Fruit fly (Drosophila melanogaster): ENCODE measurements around the gene Tnks.

Gene Tnks

DNA sequence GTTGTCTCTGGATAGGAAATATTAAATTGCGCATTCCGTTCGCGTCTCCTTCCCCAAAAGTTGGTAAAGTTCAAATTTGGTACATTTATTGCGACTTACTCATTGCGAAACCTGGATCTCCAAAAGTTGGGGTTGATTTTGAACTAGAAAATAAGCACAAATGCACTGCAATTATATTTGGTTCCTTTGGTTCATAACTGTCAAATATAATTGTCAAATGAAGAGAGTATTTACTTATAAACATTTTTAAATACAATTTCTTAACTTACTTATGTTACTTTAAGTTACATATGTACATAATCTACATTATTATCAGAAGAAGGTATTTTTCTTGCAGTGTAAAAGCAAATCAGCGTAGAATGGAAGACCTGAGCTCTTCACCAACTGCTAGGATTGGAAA, 30.5 kb downstream of the Tnks start:
- TF ChIP-seq usp (GFP tag; optimal IDR thresholded peaks at IDR 0.05) (no peak), CG8478 (optimal IDR thresholded peaks at IDR 0.05) (no peak), pan (optimal IDR thresholded peaks at IDR 0.05) (no peak), psq (optimal IDR thresholded peaks at IDR 0.05) (no peak), EcR (GFP tag; optimal IDR thresholded peaks at IDR 0.05) (no peak), Dll (optimal IDR thresholded peaks at IDR 0.05) (no peak)

- TF ChIP-seq EcR (GFP tag; optimal IDR thresholded peaks at IDR 0.05) (no peak), pan (optimal IDR thresholded peaks at IDR 0.05) (no peak), usp (GFP tag; optimal IDR thresholded peaks at IDR 0.05) (no peak), psq (optimal IDR thresholded peaks at IDR 0.05) (no peak), Dll (optimal IDR thresholded peaks at IDR 0.05) (no peak), CG8478 (optimal IDR thresholded peaks at IDR 0.05) (no peak)
Observed at dm6 chr3R:25628657-25629056, 32.4 kb downstream of the Tnks start.

DNA sequence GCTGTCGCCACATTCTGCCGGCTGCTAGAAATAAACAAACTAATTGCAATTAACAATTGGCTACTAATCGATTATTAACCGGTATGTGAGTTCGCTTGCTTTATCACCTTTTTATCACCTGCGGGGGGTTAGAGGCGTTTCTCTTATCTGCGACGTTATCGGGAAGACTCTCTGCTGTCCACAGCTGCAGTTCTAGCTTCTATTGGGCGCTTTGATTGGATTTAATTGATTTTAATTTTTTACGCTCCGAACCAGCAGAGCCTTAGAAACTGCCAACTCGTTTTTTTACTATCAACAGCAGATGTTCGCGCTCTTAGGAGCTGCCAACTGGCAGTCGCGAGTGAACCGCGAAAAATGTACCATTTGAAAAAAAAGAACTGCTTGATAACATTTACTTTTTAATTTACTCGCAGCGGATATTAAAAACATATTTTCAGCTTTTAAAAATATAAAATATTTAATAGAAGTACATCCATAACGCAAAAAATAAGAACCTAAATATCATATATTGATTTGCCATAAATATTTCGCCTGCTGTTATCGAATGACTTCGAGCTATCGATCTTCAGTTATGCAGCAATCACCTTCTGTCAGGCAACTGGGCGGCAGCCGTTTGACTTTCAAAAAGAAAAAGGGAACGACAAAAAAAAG, 34.3 kb downstream of the Tnks start, which contains the start of gene Ssadh:
Ssadh (minus strand) TSS at position 300 of the 651 bp plus-strand sequence.
- TF ChIP-seq Dll (optimal IDR thresholded peaks at IDR 0.05): no peak
- TF ChIP-seq usp (GFP tag; optimal IDR thresholded peaks at IDR 0.05): no peak
- no peak for TF ChIP-seq CG8478 (optimal IDR thresholded peaks at IDR 0.05)
- TF ChIP-seq pan (optimal IDR thresholded peaks at IDR 0.05): no peak
- TF ChIP-seq EcR (GFP tag; optimal IDR thresholded peaks at IDR 0.05): no peak
- TF ChIP-seq psq (optimal IDR thresholded peaks at IDR 0.05): no peak

DNA sequence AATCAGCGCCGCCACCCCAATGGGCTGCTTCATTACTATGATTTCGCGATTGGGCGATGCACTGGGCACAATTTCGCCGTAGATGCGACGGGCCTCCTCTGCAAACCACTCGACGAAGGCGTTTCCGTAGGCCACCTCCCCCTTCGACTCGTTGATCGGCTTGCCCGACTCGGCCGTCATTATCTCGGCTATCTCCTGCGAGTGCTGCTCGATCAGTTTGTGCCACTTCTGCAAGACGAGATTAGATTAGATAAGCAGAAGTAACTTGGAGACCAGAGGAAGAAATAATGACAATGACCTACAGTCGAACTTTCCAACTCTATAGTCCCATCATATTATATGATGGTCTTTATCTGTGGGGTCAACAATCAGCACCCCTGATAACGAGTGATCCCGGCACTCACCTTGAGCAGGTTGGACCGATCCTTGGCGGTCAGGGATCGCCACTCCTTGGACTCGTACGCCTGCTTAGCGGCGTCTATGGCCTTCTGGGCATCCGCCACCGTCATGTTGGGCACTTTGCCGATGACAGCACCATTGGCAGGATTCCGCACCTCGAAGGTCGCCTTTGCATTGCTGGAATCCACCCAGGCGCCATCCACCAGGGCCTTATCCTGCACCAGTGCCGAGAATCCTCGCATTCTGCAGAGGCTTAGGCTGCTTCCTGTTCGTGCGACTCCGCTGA, 35.0 kb downstream of the Tnks start:
- TF ChIP-seq psq (optimal IDR thresholded peaks at IDR 0.05) (no peak), pan (optimal IDR thresholded peaks at IDR 0.05) (no peak), EcR (GFP tag; optimal IDR thresholded peaks at IDR 0.05) (no peak), CG8478 (optimal IDR thresholded peaks at IDR 0.05) (no peak), Dll (optimal IDR thresholded peaks at IDR 0.05) (no peak), usp (GFP tag; optimal IDR thresholded peaks at IDR 0.05) (no peak)

DNA sequence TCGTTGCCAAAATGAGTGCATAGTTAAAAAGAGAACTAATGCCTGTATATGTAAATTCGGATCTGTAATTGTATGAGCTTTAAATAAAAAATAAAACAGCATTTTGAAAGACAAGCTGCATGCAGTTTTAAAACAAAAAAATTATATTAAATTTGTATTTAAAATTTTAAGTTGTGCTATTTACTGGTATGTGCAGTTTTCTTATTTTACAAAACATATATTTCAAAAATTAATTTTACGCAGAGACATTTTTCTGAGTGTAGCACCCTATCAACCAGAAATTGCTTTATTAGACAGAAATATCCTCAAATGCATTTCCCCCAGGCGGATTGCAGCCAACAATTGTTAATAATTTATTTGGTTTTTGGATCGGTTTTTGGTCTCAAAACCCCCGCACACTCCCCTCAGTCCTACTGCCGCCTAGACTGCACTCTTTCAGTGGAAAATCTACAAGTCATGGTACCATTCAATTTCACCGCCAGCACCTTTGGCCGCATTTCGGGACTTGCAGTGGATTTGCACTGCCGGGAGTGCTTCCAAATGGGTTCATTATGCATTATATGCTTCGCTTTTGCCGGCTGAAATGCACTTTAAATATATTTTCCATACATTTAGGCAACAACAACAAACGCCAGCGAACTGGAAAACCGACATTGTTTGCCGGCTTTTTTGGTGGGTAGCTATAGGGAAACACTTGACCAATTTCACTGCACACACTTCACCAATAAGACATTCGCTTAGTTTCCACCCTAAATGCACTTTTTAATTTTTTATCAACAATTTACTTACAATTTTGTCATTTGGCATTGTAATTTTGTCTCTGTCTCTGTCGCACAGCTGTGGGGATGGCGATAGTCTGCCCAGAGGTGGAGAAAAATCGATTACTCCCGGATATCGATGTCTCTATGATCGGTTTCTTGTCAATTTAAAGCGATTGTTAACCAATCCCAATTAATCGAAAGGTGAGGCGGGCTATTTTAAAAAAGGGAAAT, 37.0 kb downstream of the Tnks start, which contains the start of gene Npl4:
Npl4 (minus strand) TSS at position 863 of the 992 bp plus-strand sequence.
- TF ChIP-seq usp (GFP tag; optimal IDR thresholded peaks at IDR 0.05) (no peak), pan (optimal IDR thresholded peaks at IDR 0.05) (no peak), psq (optimal IDR thresholded peaks at IDR 0.05) (no peak)

dm6 chr3R:25618114-25618513, 43.0 kb downstream of the Tnks start, which contains the start of gene CG5071:
Gene CG5071 (plus strand): TSS chr3R:25618414.
- TF ChIP-seq usp (GFP tag; optimal IDR thresholded peaks at IDR 0.05): no peak
- TF ChIP-seq EcR (GFP tag; optimal IDR thresholded peaks at IDR 0.05): no peak
- no peak for TF ChIP-seq CG8478 (optimal IDR thresholded peaks at IDR 0.05)
- TF ChIP-seq psq (optimal IDR thresholded peaks at IDR 0.05): no peak
- TF ChIP-seq pan (optimal IDR thresholded peaks at IDR 0.05): no peak

DNA sequence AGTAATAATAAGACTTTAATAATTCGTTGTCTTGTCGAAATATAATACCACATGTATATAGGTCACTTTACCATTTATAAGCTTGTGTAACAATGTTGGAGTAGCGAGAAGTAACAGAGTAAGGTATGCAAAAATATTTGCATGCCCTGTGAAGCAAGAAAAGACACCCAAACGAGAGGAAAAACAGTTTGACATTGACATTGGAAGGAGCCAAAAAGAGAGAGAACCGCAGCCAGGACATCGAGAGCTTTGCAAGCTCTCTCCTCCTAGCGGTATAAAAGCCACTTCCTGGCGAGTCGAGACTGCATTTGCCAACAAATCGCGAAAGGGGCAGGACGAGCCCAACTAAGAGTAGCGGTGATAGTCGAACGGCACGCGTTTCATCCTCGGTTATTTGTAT, 47.7 kb downstream of the Tnks start, which contains the start of gene CG5079:
CG5079 (plus strand) TSS at position 301 of the 400 bp plus-strand sequence.
- TF ChIP-seq CG8478 (optimal IDR thresholded peaks at IDR 0.05) (no peak), Dll (optimal IDR thresholded peaks at IDR 0.05) (no peak), usp (GFP tag; optimal IDR thresholded peaks at IDR 0.05) (no peak)

dm6 chr3R:25609027-25609426, 52.1 kb downstream of the Tnks start, which contains the start of gene ymp:
Gene ymp (minus strand): TSS chr3R:25609127.
- TF ChIP-seq Dll (optimal IDR thresholded peaks at IDR 0.05): no peak
- TF ChIP-seq psq (optimal IDR thresholded peaks at IDR 0.05): no peak
- TF ChIP-seq CG8478 (optimal IDR thresholded peaks at IDR 0.05): no peak
- TF ChIP-seq usp (GFP tag; optimal IDR thresholded peaks at IDR 0.05): no peak
- no peak for TF ChIP-seq pan (optimal IDR thresholded peaks at IDR 0.05)
